Fruit fly (Drosophila melanogaster): ENCODE results near the gene S6KL.

DNA sequence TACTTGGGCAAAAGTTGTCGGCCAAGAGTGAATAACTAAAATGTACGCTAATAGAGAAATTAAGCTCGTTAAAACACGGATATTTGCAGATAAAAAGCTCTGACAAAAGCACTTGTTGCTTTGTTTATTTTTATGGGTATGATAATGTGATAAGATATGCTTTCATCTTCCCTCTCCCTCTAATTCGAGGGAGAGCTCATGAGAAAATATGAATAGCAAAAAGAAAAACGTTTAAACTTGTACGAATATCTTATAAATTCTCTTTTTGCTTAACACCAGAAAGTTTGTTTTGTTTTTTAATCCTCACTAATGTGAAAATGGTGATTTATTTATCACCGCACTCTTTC is 60.7 kb downstream of the S6KL start:
- TF ChIP-seq EcR (GFP tag; optimal IDR thresholded peaks at IDR 0.05): no peak
- no peak for TF ChIP-seq CG9948 (tag; optimal IDR thresholded peaks at IDR 0.05)
- TF ChIP-seq Pif1A (GFP tag; optimal IDR thresholded peaks at IDR 0.05): no peak
- TF ChIP-seq CG14655 (GFP tag; optimal IDR thresholded peaks at IDR 0.05): no peak
- TF ChIP-seq CG32121 (GFP tag; IDR thresholded peaks at IDR 0.05): no peak
- TF ChIP-seq CG8301 (tag; optimal IDR thresholded peaks at IDR 0.05): no peak
- TF ChIP-seq CG15710 (tag; optimal IDR thresholded peaks at IDR 0.05): no peak
- TF ChIP-seq CG4496 (GFP tag; IDR thresholded peaks at IDR 0.05): no peak
- TF ChIP-seq CG34367 (tag; optimal IDR thresholded peaks at IDR 0.05): no peak
- no peak for TF ChIP-seq CG10348 (GFP tag; IDR thresholded peaks at IDR 0.05)
